Fruit fly (Drosophila melanogaster) whole organism, embryonic: ENCODE results near the gene salm.

Source experiments
- C15 ChIP-seq: fragments of 200-800 bp; sonication (Bioruptor generic); IDR thresholded peaks from 3 replicates; pipeline ENCODE4 v1.3.6; 2022; ENCODE audit warnings: missing biosample characterization, missing genetic modification characterization
- CG10267 ChIP-seq: fragments of 200-800 bp; sonication (Bioruptor generic); optimal IDR thresholded peaks from 2 replicates; lab custom pipeline; 2018; ENCODE audit warnings: missing biosample characterization, mild to moderate bottlenecking, missing genetic modification characterization, moderate library complexity
- CG12391 ChIP-seq: fragments of 200-800 bp; sonication (Bioruptor generic); optimal IDR thresholded peaks from 3 replicates; lab custom pipeline; 2018; ENCODE audit warnings: missing biosample characterization, mild to moderate bottlenecking, missing genetic modification characterization, moderate library complexity
- CG12659 ChIP-seq: fragments of 200-800 bp; sonication (Bioruptor generic); optimal IDR thresholded peaks from 3 replicates; lab custom pipeline; 2017; ENCODE audit warnings: mild to moderate bottlenecking, missing biosample characterization, missing genetic modification reagents, missing genetic modification characterization
- CG14965 ChIP-seq: fragments of 200-800 bp; sonication (Bioruptor generic); optimal IDR thresholded peaks from 2 replicates; lab custom pipeline; 2016; ENCODE audit warnings: missing biosample characterization, missing genetic modification characterization, borderline replicate concordance
- CG17186 ChIP-seq: fragments of 200-800 bp; sonication (Bioruptor generic); optimal IDR thresholded peaks from 3 replicates; lab custom pipeline; 2017; ENCODE audit warnings: missing biosample characterization, missing genetic modification reagents, missing genetic modification characterization
- CG2875 ChIP-seq: fragments of 200-800 bp; sonication (Bioruptor generic); optimal IDR thresholded peaks from 2 replicates; lab custom pipeline; 2017; ENCODE audit warnings: missing biosample characterization, mild to moderate bottlenecking, missing genetic modification characterization, missing genetic modification reagents
- CG30020 ChIP-seq: fragments of 200-800 bp; optimal IDR thresholded peaks from 2 replicates; lab custom pipeline; 2019; ENCODE audit warnings: missing biosample characterization, mild to moderate bottlenecking, missing genetic modification characterization, moderate library complexity
- CG31441 ChIP-seq: fragments of 200-800 bp; sonication (Bioruptor generic); IDR thresholded peaks from 2 replicates; pipeline ENCODE4 v1.3.6; 2022; ENCODE audit warnings: missing biosample characterization, missing genetic modification characterization
- CG3407 ChIP-seq: fragments of 200-800 bp; sonication (Bioruptor generic); optimal IDR thresholded peaks from 2 replicates; lab custom pipeline; 2018; ENCODE audit warnings: missing biosample characterization, mild to moderate bottlenecking, missing genetic modification characterization
- CG42726 ChIP-seq: fragments of 200-800 bp; sonication (Bioruptor generic); IDR thresholded peaks from 2 replicates; pipeline ENCODE4 v1.3.6; 2022; ENCODE audit warnings: missing biosample characterization, missing genetic modification characterization; ENCODE audit not compliant: partially characterized antibody
- CG4404 ChIP-seq: fragments of 200-800 bp; sonication (Bioruptor generic); IDR thresholded peaks from 2 replicates; pipeline ENCODE4 v1.3.6; 2022; ENCODE audit warnings: missing biosample characterization, missing genetic modification characterization
- CG5953 ChIP-seq: fragments of 200-800 bp; sonication (Bioruptor generic); IDR thresholded peaks from 2 replicates; pipeline ENCODE4 v1.3.6; 2022; ENCODE audit warnings: missing biosample characterization, missing genetic modification characterization
- CG7928 ChIP-seq: fragments of 200-800 bp; sonication (Bioruptor generic); optimal IDR thresholded peaks from 2 replicates; lab custom pipeline; 2017; ENCODE audit warnings: missing biosample characterization, mild to moderate bottlenecking, missing genetic modification characterization
- CG7963 ChIP-seq: fragments of 200-800 bp; sonication (Bioruptor generic); IDR thresholded peaks from 3 replicates; pipeline ENCODE4 v1.3.6; 2022; ENCODE audit warnings: missing biosample characterization, missing genetic modification characterization; ENCODE audit not compliant: partially characterized antibody
- CG7987 ChIP-seq: fragments of 200-800 bp; sonication (Bioruptor generic); optimal IDR thresholded peaks from 2 replicates; lab custom pipeline; 2018; ENCODE audit warnings: missing biosample characterization, mild to moderate bottlenecking, missing genetic modification characterization, moderate library complexity
- CG8924 ChIP-seq: fragments of 200-800 bp; optimal IDR thresholded peaks from 3 replicates; lab custom pipeline; 2019; ENCODE audit warnings: missing biosample characterization, mild to moderate bottlenecking, missing genetic modification characterization, moderate library complexity
- Dp ChIP-seq: fragments of 200-800 bp; sonication (Bioruptor generic); optimal IDR thresholded peaks from 2 replicates; lab custom pipeline; 2018; ENCODE audit warnings: missing biosample characterization, mild to moderate bottlenecking, missing genetic modification characterization, moderate library complexity
- Hey ChIP-seq: fragments of 200-800 bp; sonication (Bioruptor generic); optimal IDR thresholded peaks from 3 replicates; lab custom pipeline; 2018; ENCODE audit warnings: missing biosample characterization, mild to moderate bottlenecking, missing genetic modification characterization
- MBD-R2 ChIP-seq: fragments of 200-800 bp; sonication (Bioruptor generic); IDR thresholded peaks from 2 replicates; pipeline ENCODE4 v1.3.6; 2022; ENCODE audit warnings: missing biosample characterization, missing genetic modification characterization
- MESR4 ChIP-seq: fragments of 200-800 bp; sonication (Bioruptor generic); optimal IDR thresholded peaks from 2 replicates; lab custom pipeline; 2018; ENCODE audit warnings: missing biosample characterization, mild to moderate bottlenecking, missing genetic modification characterization, moderate library complexity
- MTF-1 ChIP-seq: fragments of 200-800 bp; sonication (Bioruptor generic); optimal IDR thresholded peaks from 2 replicates; lab custom pipeline; 2018; ENCODE audit warnings: missing biosample characterization, mild to moderate bottlenecking, missing genetic modification characterization, borderline replicate concordance
- NC2β ChIP-seq: fragments of 200-800 bp; sonication (Bioruptor generic); optimal IDR thresholded peaks from 2 replicates; lab custom pipeline; 2016; ENCODE audit warnings: missing biosample characterization, missing genetic modification characterization
- Nf-YB ChIP-seq: fragments of 200-800 bp; sonication (Bioruptor generic); optimal IDR thresholded peaks from 3 replicates; lab custom pipeline; 2019; ENCODE audit warnings: missing biosample characterization, mild to moderate bottlenecking, missing genetic modification characterization, moderate library complexity
- Optix ChIP-seq: fragments of 200-800 bp; sonication (Bioruptor generic); IDR thresholded peaks from 3 replicates; pipeline ENCODE4 v1.3.6; 2022; ENCODE audit warnings: missing biosample characterization, missing genetic modification characterization
- Sry-δ ChIP-seq: fragments of 200-800 bp; sonication (Bioruptor generic); optimal IDR thresholded peaks from 2 replicates; lab custom pipeline; 2016; ENCODE audit warnings: missing biosample characterization, missing genetic modification characterization
- amos ChIP-seq: fragments of 200-800 bp; sonication (Bioruptor generic); IDR thresholded peaks from 2 replicates; pipeline ENCODE4 v1.3.6; 2022; ENCODE audit warnings: missing biosample characterization, missing genetic modification characterization; ENCODE audit not compliant: partially characterized antibody
- aop ChIP-seq: fragments of 200-800 bp; sonication (Bioruptor generic); IDR thresholded peaks from 2 replicates; pipeline ENCODE4 v1.3.6; 2022; ENCODE audit warnings: missing biosample characterization, missing genetic modification characterization
- ato ChIP-seq: fragments of 200-800 bp; sonication (Bioruptor generic); IDR thresholded peaks from 2 replicates; pipeline ENCODE4 v1.3.6; 2022; ENCODE audit warnings: missing biosample characterization, missing genetic modification characterization; ENCODE audit not compliant: partially characterized antibody
- chinmo ChIP-seq: fragments of 200-800 bp; sonication (Bioruptor generic); IDR thresholded peaks from 4 replicates; pipeline ENCODE4 v1.3.6; 2022; ENCODE audit warnings: missing biosample characterization, missing genetic modification characterization; ENCODE audit not compliant: partially characterized antibody
- croc ChIP-seq: fragments of 200-800 bp; sonication (Bioruptor generic); conservative IDR thresholded peaks from 3 replicates; pipeline ENCODE4 v1.3.6; 2022; ENCODE audit warnings: missing biosample characterization, missing genetic modification characterization
- crp ChIP-seq, 2 experiments: fragments of 200-800 bp; sonication (Bioruptor generic); optimal IDR thresholded peaks; 2 replicates in 1 of 2; 3 replicates in 1 of 2; lab custom pipeline; 2017; ENCODE audit warnings: missing biosample characterization in 2 of 2, missing genetic modification characterization in 2 of 2, mild to moderate bottlenecking in 1 of 2, moderate library complexity in 1 of 2
- en ChIP-seq: fragments of 200-800 bp; sonication (Bioruptor generic); optimal IDR thresholded peaks from 2 replicates; lab custom pipeline; 2016; ENCODE audit warnings: missing biosample characterization, missing genetic modification characterization
- fru ChIP-seq: fragments of >200 bp; optimal IDR thresholded peaks from 2 replicates; lab custom pipeline; 2017
- odd ChIP-seq: fragments of 200-800 bp; sonication (Bioruptor generic); optimal IDR thresholded peaks from 2 replicates; lab custom pipeline; 2017; ENCODE audit warnings: missing biosample characterization, mild to moderate bottlenecking, missing genetic modification characterization
- p53 ChIP-seq: fragments of 200-800 bp; sonication (Bioruptor generic); optimal IDR thresholded peaks from 2 replicates; lab custom pipeline; 2016; ENCODE audit warnings: missing biosample characterization, missing genetic modification characterization
- sisA ChIP-seq: fragments of 200-800 bp; sonication (Bioruptor generic); IDR thresholded peaks from 2 replicates; pipeline ENCODE4 v1.3.6; 2022; ENCODE audit warnings: missing biosample characterization, missing genetic modification characterization
- sob ChIP-seq: fragments of 200-800 bp; sonication (Bioruptor generic); IDR thresholded peaks from 2 replicates; pipeline ENCODE4 v1.3.6; 2022; ENCODE audit warnings: missing biosample characterization, missing genetic modification characterization
- ssp ChIP-seq: fragments of 200-800 bp; sonication (Bioruptor generic); IDR thresholded peaks from 2 replicates; pipeline ENCODE4 v1.3.6; 2022; ENCODE audit warnings: missing biosample characterization, missing genetic modification characterization
- stc ChIP-seq: fragments of 200-800 bp; sonication (Bioruptor generic); IDR thresholded peaks from 2 replicates; pipeline ENCODE4 v1.3.6; 2022; ENCODE audit warnings: missing biosample characterization, missing genetic modification characterization
- sug ChIP-seq: fragments of 200-800 bp; optimal IDR thresholded peaks from 2 replicates; lab custom pipeline; 2019; ENCODE audit warnings: missing biosample characterization, mild to moderate bottlenecking, missing genetic modification characterization, moderate library complexity
- vvl ChIP-seq: fragments of 200-800 bp; sonication (Bioruptor generic); IDR thresholded peaks from 2 replicates; pipeline ENCODE4 v1.3.6; 2022; ENCODE audit warnings: missing biosample characterization, missing genetic modification characterization

Gene salm

DNA sequence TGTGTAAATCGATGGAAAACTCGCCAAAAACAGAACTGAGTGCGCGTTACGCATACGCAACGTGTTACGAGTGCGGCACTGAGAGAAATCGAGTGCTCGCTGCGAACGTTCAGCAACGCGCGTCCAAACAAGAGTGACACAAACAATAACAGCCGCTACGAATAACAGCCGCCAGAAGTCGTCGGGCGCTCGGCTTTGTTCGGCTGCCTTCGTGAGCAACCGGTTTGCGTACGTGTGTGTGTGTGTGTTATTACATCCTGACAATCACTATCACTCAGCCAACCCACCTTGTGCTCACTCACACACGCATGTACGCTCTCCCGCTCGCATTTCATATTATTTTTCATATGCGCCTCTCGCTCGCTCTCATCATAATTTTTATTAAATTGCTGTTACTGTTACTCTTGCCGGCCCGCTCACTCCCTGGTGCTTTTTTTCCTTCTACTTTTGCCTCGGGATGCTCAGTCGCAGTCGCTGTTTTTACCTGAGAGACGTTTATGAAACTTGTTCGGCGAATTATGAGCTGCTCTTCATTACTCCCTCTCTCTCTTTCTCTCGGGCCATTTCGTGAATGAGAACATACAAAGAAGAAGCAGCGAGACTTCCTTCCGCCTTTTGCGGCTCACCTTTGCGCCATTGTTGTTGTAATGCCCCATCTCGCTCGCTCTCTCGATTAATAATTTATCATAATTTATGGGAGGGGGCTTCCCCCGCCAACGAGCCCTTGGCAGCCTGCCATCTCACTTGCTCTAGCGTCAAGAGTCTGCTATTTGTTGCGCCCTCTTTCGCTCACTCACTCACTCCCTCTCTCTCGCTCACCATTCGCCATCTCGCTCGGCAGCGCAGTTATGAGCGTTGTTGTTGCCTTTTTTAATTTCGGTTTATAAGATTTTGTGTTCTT lies at the start of gene salm (continued):
- TF ChIP-seq CG30020, result no peak
- no peak for TF ChIP-seq en (GFP tag; lab: Kevin White, UChicago)
- no peak for TF ChIP-seq MTF-1
- TF ChIP-seq fru (lab: Kevin White, UChicago), result no peak
- TF ChIP-seq CG2875 (GFP tag; lab: Kevin White, UChicago), result no peak
- TF ChIP-seq vvl (GFP tag; lab: Robert Waterston, UW), result peak; percentile 95
- TF ChIP-seq chinmo (GFP tag; lab: Robert Waterston, UW), result peak; percentile 71; the same call in 1 of the 4 replicates
- TF ChIP-seq CG7987 (GFP tag; lab: Kevin White, UChicago), result no peak
- no peak for TF ChIP-seq CG12659 (GFP tag; lab: Kevin White, UChicago)
- no peak for TF ChIP-seq MESR4
- peak; percentile 32; the same call in 1 of the 2 replicates for TF ChIP-seq amos (GFP tag; lab: Robert Waterston, UW)
- TF ChIP-seq NC2β (GFP tag; lab: Kevin White, UChicago), result no peak
- no peak for TF ChIP-seq sug (tag; lab: Kevin White, UChicago)
- TF ChIP-seq CG8924 (tag; lab: Kevin White, UChicago), result peak; percentile 2
- no peak for TF ChIP-seq CG12391 (tag; lab: Kevin White, UChicago)
- no peak for TF ChIP-seq Sry-δ (GFP tag; lab: Kevin White, UChicago)
- no peak for TF ChIP-seq CG4404
- TF ChIP-seq croc (GFP tag; lab: Robert Waterston, UW), result no peak
- TF ChIP-seq CG10267 (tag; lab: Kevin White, UChicago), result no peak
- peak; percentile 10; the same call in 1 of the 2 replicates for TF ChIP-seq ato (GFP tag; lab: Robert Waterston, UW)
- no peak for TF ChIP-seq CG14965 (GFP tag; lab: Kevin White, UChicago)
- TF ChIP-seq aop (GFP tag; lab: Robert Waterston, UW), result peak; percentile 57; the same call in 1 of the 2 replicates
- no peak for TF ChIP-seq sisA (GFP tag; lab: Robert Waterston, UW)
- TF ChIP-seq C15 (GFP tag; lab: Robert Waterston, UW), result no peak
- TF ChIP-seq sob, result peak; percentile 55; the same call in 1 of the 2 replicates
- no peak for TF ChIP-seq odd (GFP tag; lab: Kevin White, UChicago)
- TF ChIP-seq CG5953 (GFP tag; lab: Robert Waterston, UW), result no peak
- TF ChIP-seq Dp (GFP tag; lab: Kevin White, UChicago), result no peak
- TF ChIP-seq CG7928, result no peak
- TF ChIP-seq Optix (GFP tag; lab: Robert Waterston, UW), result no peak
- no peak for TF ChIP-seq CG17186
- TF ChIP-seq stc (GFP tag; lab: Robert Waterston, UW), result no peak
- no peak for TF ChIP-seq crp (GFP tag; optimal IDR thresholded peaks at IDR 0.05; lab: Kevin White, UChicago)
- TF ChIP-seq ssp, result no peak
- no peak for TF ChIP-seq CG3407
- TF ChIP-seq CG7963 (GFP tag; lab: Robert Waterston, UW), result no peak
- TF ChIP-seq Hey (tag; lab: Kevin White, UChicago), result no peak
- TF ChIP-seq CG31441 (GFP tag; lab: Robert Waterston, UW), result no peak
- TF ChIP-seq p53 (GFP tag; lab: Kevin White, UChicago), result peak; percentile 0
- no peak; the same call in 1 of the 2 replicates for TF ChIP-seq MBD-R2 (GFP tag; lab: Robert Waterston, UW)
- peak; percentile 57; the same call in 1 of the 2 replicates for TF ChIP-seq CG42726
- peak; percentile 93 for TF ChIP-seq Nf-YB (GFP tag; lab: Kevin White, UChicago)
